Worm (Caenorhabditis elegans): ENCODE results near the gene K11G12.6.
A peak's percentile ranks its signal among the peaks of the same experiment; 100 is the strongest.

K11G12.6 gene

ce11 chrX:6740282-6740982 lies 11.0 kb upstream of the K11G12.6 start:
- TF ChIP-seq unc-62 (GFP tag; optimal IDR thresholded peaks at IDR 0.05), result no peak

- TF ChIP-seq unc-62 (GFP tag; optimal IDR thresholded peaks at IDR 0.05), result no peak
Measured at ce11 chrX:6739034-6740008, 9.9 kb upstream of the K11G12.6 start.

ce11 chrX:6738535-6738934 lies 9.1 kb upstream of the K11G12.6 start:
- TF ChIP-seq unc-62 (GFP tag; optimal IDR thresholded peaks at IDR 0.05), result no peak

- TF ChIP-seq unc-62 (GFP tag; optimal IDR thresholded peaks at IDR 0.05), result peak; percentile 18
Measured at ce11 chrX:6737329-6738008, 8.0 kb upstream of the K11G12.6 start.

- TF ChIP-seq unc-62 (GFP tag; optimal IDR thresholded peaks at IDR 0.05), result no peak
Measured at ce11 chrX:6736358-6736991, 7.0 kb upstream of the K11G12.6 start.

ce11 chrX:6735494-6735893 lies 6.0 kb upstream of the K11G12.6 start:
- TF ChIP-seq unc-62 (GFP tag; optimal IDR thresholded peaks at IDR 0.05), result no peak

ce11 chrX:6733201-6733600 lies 3.7 kb upstream of the K11G12.6 start, which contains the start of gene R03E9.2:
Gene R03E9.2, minus strand, starts transcription at chrX:6733301.
- TF ChIP-seq unc-62 (GFP tag; optimal IDR thresholded peaks at IDR 0.05), result no peak

- TF ChIP-seq unc-62 (GFP tag; optimal IDR thresholded peaks at IDR 0.05), result no peak
Measured at ce11 chrX:6728820-6729396, 549 bp downstream of the K11G12.6 start.

ce11 chrX:6725260-6725718 lies 4.2 kb downstream of the K11G12.6 start, which contains the start of gene slc-25A10:
Gene slc-25A10, minus strand, starts transcription at chrX:6725668.
- TF ChIP-seq unc-62 (GFP tag; optimal IDR thresholded peaks at IDR 0.05), result no peak

- TF ChIP-seq unc-62 (GFP tag; optimal IDR thresholded peaks at IDR 0.05), result no peak
Measured at ce11 chrX:6722966-6723365, 6.5 kb downstream of the K11G12.6 start, which contains the start of gene smf-1. Gene smf-1, minus strand, starts transcription at chrX:6723066.

- TF ChIP-seq unc-62 (GFP tag; optimal IDR thresholded peaks at IDR 0.05), result no peak
Measured at ce11 chrX:6718595-6718994, 10.9 kb downstream of the K11G12.6 start, which contains the start of gene smf-2. Gene smf-2, minus strand, starts transcription at chrX:6718695.

ce11 chrX:6713277-6713676 lies 16.2 kb downstream of the K11G12.6 start, which contains the start of gene nas-11:
Gene nas-11, plus strand, starts transcription at chrX:6713577.
- TF ChIP-seq unc-62 (GFP tag; optimal IDR thresholded peaks at IDR 0.05), result no peak

- TF ChIP-seq unc-62 (GFP tag; optimal IDR thresholded peaks at IDR 0.05), result no peak
Measured at ce11 chrX:6709238-6709637, 20.2 kb downstream of the K11G12.6 start, which contains the start of gene acr-3. Gene acr-3, plus strand, starts transcription at chrX:6709538.

ce11 chrX:6705156-6705555 lies 24.3 kb downstream of the K11G12.6 start:
- TF ChIP-seq unc-62 (GFP tag; optimal IDR thresholded peaks at IDR 0.05), result no peak

- no peak for TF ChIP-seq unc-62 (GFP tag; optimal IDR thresholded peaks at IDR 0.05)
Measured at ce11 chrX:6702249-6702648, 27.2 kb downstream of the K11G12.6 start, which contains the start of gene acr-2. Gene acr-2, plus strand, starts transcription at chrX:6702549.

Data from whole organism, dauer.